Worm (Caenorhabditis elegans) whole organism, young adult: ENCODE results near the gene C05C9.3.

Source experiments
- F37B4.10 ChIP-seq: fragments of 200-800 bp; sonication (Bioruptor generic); IDR thresholded peaks from 2 replicates; pipeline ENCODE4 v1.3.6; 2022; ENCODE audit warnings: missing genetic modification characterization, missing compliant biosample characterization
- cebp-1 ChIP-seq, 2 experiments: fragments of 200-800 bp in 1 of 2; sonication (Bioruptor generic) in 1 of 2; sonication (generic microtip) in 1 of 2; IDR thresholded peaks in 1 of 2; optimal IDR thresholded peaks in 1 of 2; 2 replicates each; pipeline versions ENCODE4 v1.3.6 to Lab custom; 2017 to 2022; ENCODE audit warnings: missing compliant biosample characterization in 2 of 2, missing genetic modification characterization in 2 of 2, mild to moderate bottlenecking in 1 of 2, missing genetic modification reagents in 1 of 2, moderate library complexity in 1 of 2
- ceh-27 ChIP-seq: fragments of 200-800 bp; sonication (Bioruptor generic); optimal IDR thresholded peaks from 2 replicates; lab custom pipeline; 2018; ENCODE audit warnings: mild to moderate bottlenecking, missing genetic modification characterization, moderate library complexity, missing compliant biosample characterization
- dpl-1 ChIP-seq: fragments of 150-350 bp; optimal IDR thresholded peaks from 2 replicates; lab custom pipeline; 2014; ENCODE audit warnings: missing biosample characterization, missing genetic modification reagents, missing genetic modification characterization
- hlh-12 ChIP-seq: sonication (generic microtip); optimal IDR thresholded peaks from 2 replicates; lab custom pipeline; 2016; ENCODE audit warnings: missing genetic modification characterization, missing compliant biosample characterization
- lsy-27 ChIP-seq: sonication (generic microtip); optimal IDR thresholded peaks from 2 replicates; lab custom pipeline; 2017; ENCODE audit warnings: missing genetic modification characterization, mild to moderate bottlenecking, missing compliant biosample characterization, antibody characterized with exemption, missing genotype, borderline replicate concordance; ENCODE audit not compliant: insufficient read depth
- madf-3 ChIP-seq: fragments of 200-800 bp; sonication (Bioruptor generic); IDR thresholded peaks from 2 replicates; pipeline ENCODE4 v1.3.6; 2022; ENCODE audit warnings: missing genetic modification reagents, missing genetic modification characterization, missing compliant biosample characterization
- madf-6 ChIP-seq: fragments of 200-800 bp; sonication (Bioruptor generic); IDR thresholded peaks from 2 replicates; pipeline ENCODE4 v1.3.6; 2022; ENCODE audit warnings: missing genetic modification reagents, missing genetic modification characterization, missing compliant biosample characterization
- sptf-2 ChIP-seq: fragments of 200-800 bp; sonication (Bioruptor generic); optimal IDR thresholded peaks from 2 replicates; lab custom pipeline; 2018; ENCODE audit warnings: mild to moderate bottlenecking, missing genetic modification characterization, missing compliant biosample characterization
- tbx-9 ChIP-seq: sonication (generic microtip); optimal IDR thresholded peaks from 2 replicates; lab custom pipeline; 2016; ENCODE audit warnings: borderline replicate concordance, missing genetic modification characterization, inconsistent platforms, missing compliant biosample characterization

DNA sequence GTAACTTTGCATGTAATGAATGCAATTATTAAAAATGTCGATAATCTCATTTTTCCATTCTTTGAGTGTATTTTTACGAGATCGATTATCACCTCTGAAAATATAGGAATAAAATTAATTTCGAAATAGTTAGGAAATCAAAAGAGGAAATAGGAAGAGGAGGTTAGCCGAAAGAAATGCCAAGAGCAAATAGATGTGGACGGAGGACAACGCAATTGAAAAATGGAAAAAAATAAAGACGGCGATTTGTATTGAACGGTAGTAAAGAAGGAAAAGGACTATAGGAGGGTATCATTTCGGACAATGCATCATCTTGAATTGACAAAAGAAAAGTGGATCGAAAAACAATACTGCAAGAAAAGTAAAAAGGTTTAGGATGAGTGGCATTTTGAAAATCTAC, 36.9 kb upstream of the C05C9.3 start, which contains the start of gene F13D2.1:
- TF ChIP-seq cebp-1 (GFP tag; IDR thresholded peaks at IDR 0.05; lab: Robert Waterston, UW) (no peak), cebp-1 (tag; optimal IDR thresholded peaks at IDR 0.05; lab: Kevin White, UChicago) (no peak), hlh-12 (tag; lab: Kevin White, UChicago) (no peak), ceh-27 (GFP tag; lab: Kevin White, UChicago) (no peak), tbx-9 (tag; lab: Kevin White, UChicago) (no peak), sptf-2 (no peak), F37B4.10 (GFP tag; lab: Robert Waterston, UW) (no peak), madf-6 (no peak), dpl-1 (GFP tag; lab: Kevin White, UChicago) (no peak), madf-3 (no peak), lsy-27 (no peak)
